Worm (Caenorhabditis elegans): ENCODE results near the gene R12C12.7.

DNA sequence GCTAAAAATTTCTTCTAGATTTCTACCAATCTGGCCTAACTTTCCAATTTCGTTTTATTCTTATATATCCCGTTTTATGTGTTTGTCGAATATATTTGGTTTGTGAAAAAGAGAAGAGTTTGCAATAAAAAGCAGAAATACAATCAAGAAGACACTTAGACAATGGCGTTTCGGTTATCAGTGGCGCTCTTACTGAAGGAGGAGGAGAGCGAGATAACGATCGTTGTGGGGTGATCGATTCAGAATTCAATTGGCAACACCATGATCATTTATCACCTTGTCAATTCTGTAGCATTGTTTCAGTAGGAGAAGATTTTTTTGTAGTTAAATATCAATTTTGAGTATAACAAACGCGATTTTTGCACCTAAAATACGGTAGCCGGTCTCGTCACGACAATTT, 6.2 kb downstream of the R12C12.7 start:
- TF ChIP-seq unc-62 (GFP tag; optimal IDR thresholded peaks at IDR 0.05) (no peak), drap-1 (GFP tag; optimal IDR thresholded peaks at IDR 0.05) (no peak), pha-4 (tag; optimal IDR thresholded peaks at IDR 0.05) (no peak), nhr-237 (tag; optimal IDR thresholded peaks at IDR 0.05) (no peak), flh-1 (GFP tag; optimal IDR thresholded peaks at IDR 0.05) (no peak), nhr-28 (tag; optimal IDR thresholded peaks at IDR 0.05) (no peak), nhr-76 (tag; optimal IDR thresholded peaks at IDR 0.05) (no peak)
